Worm (Caenorhabditis elegans) whole organism, late embryonic: ENCODE measurements around the gene K09D9.14.

Experiments
- pqm-1 ChIP-seq: sonication (generic microtip); optimal IDR thresholded peaks from 2 replicates; lab custom pipeline; 2016; ENCODE audit warnings: missing genetic modification characterization, missing compliant biosample characterization
- unc-86 ChIP-seq: sonication (generic microtip); optimal IDR thresholded peaks from 2 replicates; lab custom pipeline; 2016; ENCODE audit warnings: missing genetic modification characterization, missing compliant biosample characterization

DNA sequence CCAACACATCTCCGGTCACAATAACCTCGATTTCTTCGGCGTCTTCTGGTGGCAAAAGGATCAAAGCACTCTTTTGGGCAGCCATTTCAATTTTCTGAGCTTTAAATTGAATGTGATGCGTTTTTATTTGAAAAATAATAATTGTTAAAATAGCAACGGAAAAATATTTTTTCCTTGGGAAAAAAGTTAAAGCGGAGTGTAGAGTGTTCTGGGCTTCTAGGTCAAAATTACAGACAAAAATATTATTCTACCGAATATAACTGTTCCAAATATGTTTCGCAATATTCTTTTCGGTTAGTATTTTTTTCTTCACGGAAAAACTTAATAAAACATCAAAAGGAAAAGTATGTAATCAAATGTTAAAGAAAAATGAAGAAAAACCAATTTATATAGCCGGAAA is 33.3 kb upstream of the K09D9.14 start, which contains the start of gene djr-1.2:
- no peak for TF ChIP-seq pqm-1
- TF ChIP-seq unc-86 (tag; lab: Kevin White, UChicago) = no peak
